Fruit fly (Drosophila melanogaster) whole organism, embryonic: ENCODE measurements around the gene CG17239.

Experiments
- B-H1 ChIP-seq: fragments of 200-800 bp; sonication (Bioruptor generic); IDR thresholded peaks from 3 replicates; pipeline ENCODE4 v1.3.6; 2022; ENCODE audit warnings: missing biosample characterization, missing genetic modification characterization
- CG10543 ChIP-seq: fragments of 200-800 bp; sonication (Bioruptor generic); optimal IDR thresholded peaks from 3 replicates; lab custom pipeline; 2017; ENCODE audit warnings: missing biosample characterization, mild to moderate bottlenecking, missing genetic modification characterization, moderate library complexity
- CG10959 ChIP-seq: fragments of 200-800 bp; sonication (Bioruptor generic); IDR thresholded peaks from 2 replicates; pipeline ENCODE4 v1.3.6; 2022; ENCODE audit warnings: missing biosample characterization, missing genetic modification characterization
- CG11093 ChIP-seq: fragments of 200-800 bp; sonication (Bioruptor generic); IDR thresholded peaks from 3 replicates; pipeline ENCODE4 v1.3.6; 2022; ENCODE audit warnings: missing biosample characterization, missing genetic modification characterization
- CG12104 ChIP-seq: fragments of 200-800 bp; sonication (Bioruptor generic); optimal IDR thresholded peaks from 3 replicates; lab custom pipeline; 2016; ENCODE audit warnings: missing biosample characterization, missing genetic modification characterization
- CG12155 ChIP-seq: fragments of 200-800 bp; sonication (Bioruptor generic); optimal IDR thresholded peaks from 3 replicates; lab custom pipeline; 2016; ENCODE audit warnings: missing biosample characterization, missing genetic modification characterization
- CG13287 ChIP-seq: fragments of 200-800 bp; sonication (Bioruptor generic); IDR thresholded peaks from 2 replicates; pipeline ENCODE4 v1.3.6; 2022; ENCODE audit warnings: missing biosample characterization, missing genetic modification characterization; ENCODE audit not compliant: partially characterized antibody
- CG13424 ChIP-seq: fragments of 200-800 bp; sonication (Bioruptor generic); optimal IDR thresholded peaks from 2 replicates; lab custom pipeline; 2019; ENCODE audit warnings: missing biosample characterization, mild to moderate bottlenecking, missing genetic modification characterization, moderate library complexity
- CG13624 ChIP-seq: fragments of 200-800 bp; sonication (Bioruptor generic); optimal IDR thresholded peaks from 2 replicates; lab custom pipeline; 2016; ENCODE audit warnings: missing biosample characterization, missing genetic modification characterization
- CG17829 ChIP-seq: fragments of 200-800 bp; optimal IDR thresholded peaks from 2 replicates; lab custom pipeline; 2019; ENCODE audit warnings: missing biosample characterization, mild to moderate bottlenecking, missing genetic modification characterization, moderate library complexity
- CG17912 ChIP-seq: fragments of 200-800 bp; sonication (Bioruptor generic); optimal IDR thresholded peaks from 2 replicates; lab custom pipeline; 2018; ENCODE audit warnings: missing biosample characterization, mild to moderate bottlenecking, missing genetic modification characterization
- CG2120 ChIP-seq: fragments of 200-800 bp; sonication (Bioruptor generic); optimal IDR thresholded peaks from 3 replicates; lab custom pipeline; 2016; ENCODE audit warnings: missing biosample characterization, missing genetic modification characterization
- CG2678 ChIP-seq: fragments of 200-800 bp; sonication (Bioruptor generic); optimal IDR thresholded peaks from 3 replicates; lab custom pipeline; 2019; ENCODE audit warnings: missing biosample characterization, mild to moderate bottlenecking, missing genetic modification characterization, moderate library complexity
- CG30020 ChIP-seq: fragments of 200-800 bp; optimal IDR thresholded peaks from 2 replicates; lab custom pipeline; 2019; ENCODE audit warnings: missing biosample characterization, mild to moderate bottlenecking, missing genetic modification characterization, moderate library complexity
- CG32767 ChIP-seq: fragments of 200-800 bp; sonication (Bioruptor generic); IDR thresholded peaks from 2 replicates; pipeline ENCODE4 v1.3.6; 2022; ENCODE audit warnings: missing biosample characterization, missing genetic modification characterization
- CG7987 ChIP-seq: fragments of 200-800 bp; sonication (Bioruptor generic); optimal IDR thresholded peaks from 2 replicates; lab custom pipeline; 2018; ENCODE audit warnings: missing biosample characterization, mild to moderate bottlenecking, missing genetic modification characterization, moderate library complexity
- CG8944 ChIP-seq: fragments of 200-800 bp; sonication (Bioruptor generic); optimal IDR thresholded peaks from 3 replicates; lab custom pipeline; 2016; ENCODE audit warnings: missing biosample characterization, missing genetic modification characterization
- CG9437 ChIP-seq: fragments of 200-800 bp; sonication (Bioruptor generic); optimal IDR thresholded peaks from 2 replicates; lab custom pipeline; 2018; ENCODE audit warnings: missing biosample characterization, mild to moderate bottlenecking, missing genetic modification characterization
- CG9876 ChIP-seq: fragments of 200-800 bp; sonication (Bioruptor generic); optimal IDR thresholded peaks from 2 replicates; lab custom pipeline; 2016; ENCODE audit warnings: missing biosample characterization, missing genetic modification characterization
- Fer1 ChIP-seq: fragments of 200-800 bp; sonication (Bioruptor generic); optimal IDR thresholded peaks from 2 replicates; lab custom pipeline; 2017; ENCODE audit warnings: missing biosample characterization, mild to moderate bottlenecking, missing genetic modification characterization
- MBD-R2 ChIP-seq: fragments of 200-800 bp; sonication (Bioruptor generic); IDR thresholded peaks from 2 replicates; pipeline ENCODE4 v1.3.6; 2022; ENCODE audit warnings: missing biosample characterization, missing genetic modification characterization
- Max ChIP-seq: fragments of 200-800 bp; sonication (Bioruptor generic); optimal IDR thresholded peaks from 2 replicates; lab custom pipeline; 2016; ENCODE audit warnings: missing biosample characterization, mild to moderate bottlenecking, missing genetic modification characterization
- Ssrp ChIP-seq: fragments of 200-800 bp; sonication (Bioruptor generic); optimal IDR thresholded peaks from 2 replicates; lab custom pipeline; 2018; ENCODE audit warnings: missing biosample characterization, mild to moderate bottlenecking, missing genetic modification characterization, moderate library complexity
- Stat92E ChIP-seq, 3 experiments: fragments of >200 bp in 2 of 3; fragments of 200-800 bp in 1 of 3; sonication (Bioruptor generic) in 1 of 3; optimal IDR thresholded peaks; 2 replicates each; lab custom pipeline; 2017 to 2019; ENCODE audit warnings: missing biosample characterization in 3 of 3, missing genetic modification characterization in 3 of 3, mild to moderate bottlenecking in 1 of 3, moderate library complexity in 1 of 3
- Taf1 ChIP-seq: fragments of 200-800 bp; sonication (Bioruptor generic); IDR thresholded peaks from 2 replicates; pipeline ENCODE4 v1.3.6; 2022; ENCODE audit warnings: missing biosample characterization, missing genetic modification characterization
- ap ChIP-seq: fragments of 200-800 bp; sonication (Bioruptor generic); IDR thresholded peaks from 2 replicates; pipeline ENCODE4 v1.3.6; 2022; ENCODE audit warnings: missing biosample characterization, missing genetic modification characterization
- bbx ChIP-seq: fragments of 200-800 bp; sonication (Bioruptor generic); IDR thresholded peaks from 2 replicates; pipeline ENCODE4 v1.3.6; 2022; ENCODE audit warnings: missing biosample characterization, missing genetic modification characterization; ENCODE audit not compliant: partially characterized antibody
- bsh ChIP-seq, 2 experiments: fragments of 200-800 bp; sonication (Bioruptor generic); optimal IDR thresholded peaks; 2 replicates each; lab custom pipeline; 2017 to 2018; ENCODE audit warnings: mild to moderate bottlenecking in 2 of 2, missing biosample characterization in 2 of 2, missing genetic modification characterization in 2 of 2, moderate library complexity in 1 of 2
- cato ChIP-seq: fragments of 200-800 bp; sonication (Bioruptor generic); optimal IDR thresholded peaks from 2 replicates; lab custom pipeline; 2016; ENCODE audit warnings: missing biosample characterization, missing genetic modification characterization, borderline replicate concordance
- chm ChIP-seq: fragments of 200-800 bp; sonication (Bioruptor generic); IDR thresholded peaks from 2 replicates; pipeline ENCODE4 v1.3.6; 2022; ENCODE audit warnings: missing biosample characterization, missing genetic modification characterization
- chn ChIP-seq: fragments of 200-800 bp; sonication (Bioruptor generic); optimal IDR thresholded peaks from 2 replicates; lab custom pipeline; 2016; ENCODE audit warnings: missing biosample characterization, missing genetic modification characterization
- crc ChIP-seq: fragments of 200-800 bp; sonication (Bioruptor generic); optimal IDR thresholded peaks from 2 replicates; lab custom pipeline; 2016; ENCODE audit warnings: missing biosample characterization, missing genetic modification characterization
- danr ChIP-seq: fragments of 200-800 bp; sonication (Bioruptor generic); IDR thresholded peaks from 2 replicates; pipeline ENCODE4 v1.3.6; 2022; ENCODE audit warnings: missing biosample characterization, missing genetic modification characterization
- dmrt99B ChIP-seq: fragments of 200-800 bp; sonication (Bioruptor generic); optimal IDR thresholded peaks from 2 replicates; lab custom pipeline; 2018; ENCODE audit warnings: missing biosample characterization, mild to moderate bottlenecking, missing genetic modification characterization, moderate library complexity
- eve ChIP-seq, 2 experiments: fragments of >200 bp; optimal IDR thresholded peaks; 2 replicates each; lab custom pipeline; 2017; ENCODE audit warnings: missing biosample characterization in 2 of 2, missing genetic modification characterization in 2 of 2
- fd64A ChIP-seq: fragments of 200-800 bp; sonication (Bioruptor generic); optimal IDR thresholded peaks from 3 replicates; lab custom pipeline; 2018; ENCODE audit warnings: missing biosample characterization, mild to moderate bottlenecking, missing genetic modification characterization
- fd96Cb ChIP-seq: fragments of 200-800 bp; sonication (Bioruptor generic); optimal IDR thresholded peaks from 2 replicates; lab custom pipeline; 2018; ENCODE audit warnings: missing biosample characterization, mild to moderate bottlenecking, missing genetic modification characterization, moderate library complexity
- gem ChIP-seq: fragments of 200-800 bp; sonication (Bioruptor generic); optimal IDR thresholded peaks from 2 replicates; lab custom pipeline; 2019; ENCODE audit warnings: missing biosample characterization, mild to moderate bottlenecking, missing genetic modification characterization, moderate library complexity
- gt ChIP-seq: fragments of 200-800 bp; sonication (Bioruptor generic); IDR thresholded peaks from 2 replicates; pipeline ENCODE4 v1.3.6; 2022; ENCODE audit warnings: missing biosample characterization, missing genetic modification characterization
- kni ChIP-seq: fragments of 200-800 bp; sonication (Bioruptor generic); optimal IDR thresholded peaks from 3 replicates; lab custom pipeline; 2017; ENCODE audit warnings: mild to moderate bottlenecking, missing biosample characterization, missing genetic modification reagents, missing genetic modification characterization
- nom ChIP-seq: fragments of 200-800 bp; sonication (Bioruptor generic); optimal IDR thresholded peaks from 2 replicates; lab custom pipeline; 2017; ENCODE audit warnings: missing biosample characterization, missing genetic modification characterization, mild to moderate bottlenecking, moderate library complexity, missing genetic modification reagents
- org-1 ChIP-seq: fragments of 200-800 bp; sonication (Bioruptor generic); optimal IDR thresholded peaks from 2 replicates; lab custom pipeline; 2017; ENCODE audit warnings: missing biosample characterization, missing genetic modification characterization
- pros ChIP-seq: fragments of 200-800 bp; sonication (Bioruptor generic); optimal IDR thresholded peaks from 3 replicates; lab custom pipeline; 2019; ENCODE audit warnings: missing biosample characterization, mild to moderate bottlenecking, missing genetic modification characterization, moderate library complexity
- pzg ChIP-seq: fragments of 200-800 bp; sonication (Bioruptor generic); optimal IDR thresholded peaks from 3 replicates; lab custom pipeline; 2018; ENCODE audit warnings: missing biosample characterization, mild to moderate bottlenecking, missing genetic modification characterization, moderate library complexity
- sc ChIP-seq, 3 experiments: fragments of >200 bp in 2 of 3; fragments of 200-800 bp in 1 of 3; sonication (Bioruptor generic) in 1 of 3; optimal IDR thresholded peaks; 2 replicates in 2 of 3; 3 replicates in 1 of 3; lab custom pipeline; 2017; ENCODE audit warnings: mild to moderate bottlenecking in 1 of 3, missing biosample characterization in 1 of 3, missing genetic modification characterization in 1 of 3, missing genetic modification reagents in 1 of 3
- sisA ChIP-seq: fragments of 200-800 bp; sonication (Bioruptor generic); IDR thresholded peaks from 2 replicates; pipeline ENCODE4 v1.3.6; 2022; ENCODE audit warnings: missing biosample characterization, missing genetic modification characterization
- slbo ChIP-seq: fragments of 200-800 bp; sonication (Bioruptor generic); IDR thresholded peaks from 2 replicates; pipeline ENCODE4 v1.3.6; 2022; ENCODE audit warnings: missing biosample characterization, missing genetic modification characterization
- tgo ChIP-seq: fragments of 200-800 bp; sonication (Bioruptor generic); IDR thresholded peaks from 3 replicates; pipeline ENCODE4 v1.3.6; 2022; ENCODE audit warnings: missing biosample characterization, missing genetic modification characterization
- tin ChIP-seq: fragments of 200-800 bp; sonication (Bioruptor generic); optimal IDR thresholded peaks from 3 replicates; lab custom pipeline; 2016; ENCODE audit warnings: missing biosample characterization, missing genetic modification characterization
- ttk ChIP-seq: fragments of 200-800 bp; sonication (Bioruptor generic); IDR thresholded peaks from 2 replicates; pipeline ENCODE4 v2.1.2; 2022; ENCODE audit warnings: missing biosample characterization, missing genetic modification characterization

The CG17239 gene

dm6 chr2L:2227316-2227715 is 24.8 kb downstream of the CG17239 start (continued):
- TF ChIP-seq CG12155 (GFP tag; lab: Kevin White, UChicago) (no peak), sc (optimal IDR thresholded peaks at IDR 0.05; lab: Kevin White, UChicago) (no peak), sc (GFP tag; optimal IDR thresholded peaks at IDR 0.05; lab: Kevin White, UChicago) (no peak), sisA (GFP tag; lab: Robert Waterston, UW) (peak; percentile 59; the same call in 1 of the 2 replicates), CG2120 (peak; percentile 45), CG17829 (no peak), eve (GFP tag; optimal IDR thresholded peaks at IDR 0.05; lab: Kevin White, UChicago) (no peak), CG9876 (GFP tag; lab: Kevin White, UChicago) (peak; percentile 23), bsh (GFP tag; optimal IDR thresholded peaks at IDR 0.05; lab: Kevin White, UChicago) (peak; percentile 23 to 57), Max (GFP tag; lab: Kevin White, UChicago) (no peak), B-H1 (GFP tag; lab: Robert Waterston, UW) (peak; percentile 35; the same call in 1 of the 3 replicates), CG17912 (GFP tag; lab: Kevin White, UChicago) (peak; percentile 52), gt (GFP tag; lab: Robert Waterston, UW) (no peak), Stat92E (GFP tag; optimal IDR thresholded peaks at IDR 0.05; lab: Kevin White, UChicago) (no peak), ap (GFP tag; lab: Robert Waterston, UW) (peak; percentile 54), dmrt99B (tag; lab: Kevin White, UChicago) (peak; percentile 72), CG10959 (GFP tag; lab: Robert Waterston, UW) (no peak), CG13424 (peak; percentile 56), slbo (GFP tag; lab: Robert Waterston, UW) (peak; percentile 64), Ssrp (tag; lab: Kevin White, UChicago) (peak; percentile 30), cato (no peak), chm (peak; percentile 56; the same call in 1 of the 2 replicates), Taf1 (GFP tag; lab: Robert Waterston, UW) (no peak), CG2678 (peak; percentile 59), CG13287 (GFP tag; lab: Robert Waterston, UW) (no peak), CG32767 (peak; percentile 33; the same call in 1 of the 2 replicates), CG13624 (GFP tag; lab: Kevin White, UChicago) (no peak), chn (GFP tag; lab: Kevin White, UChicago) (peak; percentile 18), gem (peak; percentile 69), fd64A (GFP tag; lab: Kevin White, UChicago) (no peak), tin (peak; percentile 35), CG7987 (GFP tag; lab: Kevin White, UChicago) (no peak), kni (GFP tag; lab: Kevin White, UChicago) (no peak), CG10543 (GFP tag; lab: Kevin White, UChicago) (peak; percentile 15), pros (GFP tag; lab: Kevin White, UChicago) (peak; percentile 0), MBD-R2 (no peak), Fer1 (peak; percentile 48), crc (no peak), nom (GFP tag; lab: Kevin White, UChicago) (peak; percentile 49), danr (GFP tag; lab: Robert Waterston, UW) (no peak), CG8944 (GFP tag; lab: Kevin White, UChicago) (peak; percentile 34), fd96Cb (tag; lab: Kevin White, UChicago) (peak; percentile 43), org-1 (peak; percentile 5), CG11093 (GFP tag; lab: Robert Waterston, UW) (no peak), CG30020 (tag; lab: Kevin White, UChicago) (no peak), CG9437 (GFP tag; lab: Kevin White, UChicago) (peak; percentile 19), pzg (GFP tag; lab: Kevin White, UChicago) (no peak), CG12104 (peak; percentile 14), ttk (GFP tag; lab: Robert Waterston, UW) (peak; percentile 31; the same call in 1 of the 2 replicates), tgo (GFP tag; lab: Robert Waterston, UW) (peak; percentile 52; the same call in 2 of the 3 replicates), bbx (no peak)
